Worm (Caenorhabditis elegans): ENCODE results near the gene ZK1251.3.

ZK1251.3 gene

DNA sequence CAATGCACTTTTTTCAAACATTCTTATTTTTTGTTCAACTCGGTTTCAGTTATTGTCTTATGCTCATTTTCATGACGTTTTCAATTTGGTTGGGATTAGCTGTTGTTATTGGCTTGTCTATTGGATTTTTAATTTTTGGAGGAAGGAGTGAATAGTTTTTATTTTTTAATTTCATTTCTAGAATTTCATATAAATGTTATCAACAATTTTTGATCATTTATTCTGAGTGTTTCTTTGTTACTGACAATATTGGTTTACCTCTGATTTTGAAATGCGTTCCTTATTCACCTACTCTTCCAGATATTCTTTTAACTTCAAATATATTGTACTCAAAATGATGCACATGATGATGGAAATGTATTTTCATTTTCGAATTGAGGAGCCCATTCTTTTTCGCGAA lies 29.4 kb upstream of the ZK1251.3 start, which contains the start of gene F58G6.7:
Gene F58G6.7 (plus strand): TSS at position 301 of the 400 bp plus-strand sequence.
- TF ChIP-seq nhr-21 (tag; optimal IDR thresholded peaks at IDR 0.05) (no peak), sem-4 (tag; optimal IDR thresholded peaks at IDR 0.05) (no peak), nhr-11 (tag; optimal IDR thresholded peaks at IDR 0.05) (no peak), blmp-1 (tag; optimal IDR thresholded peaks at IDR 0.05; ENCODE audit: insufficient read depth) (no peak), zag-1 (tag; optimal IDR thresholded peaks at IDR 0.05) (no peak), ztf-1 (GFP tag; conservative IDR thresholded peaks at IDR 0.05) (no peak), C34F6.9 (tag; optimal IDR thresholded peaks at IDR 0.05) (no peak)

DNA sequence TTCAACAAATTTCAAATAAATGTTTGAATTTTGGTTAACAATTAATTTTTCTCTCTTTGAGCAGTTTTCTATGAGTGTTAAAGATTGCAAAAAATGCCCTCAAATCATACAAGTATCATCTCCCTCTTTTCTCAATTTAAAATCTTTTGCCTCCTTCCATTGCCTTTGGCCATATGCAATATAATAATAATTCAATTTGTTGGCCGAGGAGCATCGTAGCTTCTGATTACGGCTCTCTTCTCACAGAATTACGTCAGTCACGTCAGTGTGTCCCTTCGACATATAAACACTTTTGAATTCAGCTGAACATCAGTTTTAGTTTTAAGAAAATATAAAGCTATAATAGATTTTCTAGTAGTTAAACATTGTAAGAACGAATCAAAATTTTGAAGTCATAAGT lies 27.9 kb upstream of the ZK1251.3 start:
- no peak for TF ChIP-seq nhr-10 (tag; optimal IDR thresholded peaks at IDR 0.05)
- no peak for TF ChIP-seq sem-4 (tag; optimal IDR thresholded peaks at IDR 0.05)
- no peak for TF ChIP-seq fos-1 (tag; optimal IDR thresholded peaks at IDR 0.05)
- no peak for TF ChIP-seq ztf-4 (tag; optimal IDR thresholded peaks at IDR 0.05)

DNA sequence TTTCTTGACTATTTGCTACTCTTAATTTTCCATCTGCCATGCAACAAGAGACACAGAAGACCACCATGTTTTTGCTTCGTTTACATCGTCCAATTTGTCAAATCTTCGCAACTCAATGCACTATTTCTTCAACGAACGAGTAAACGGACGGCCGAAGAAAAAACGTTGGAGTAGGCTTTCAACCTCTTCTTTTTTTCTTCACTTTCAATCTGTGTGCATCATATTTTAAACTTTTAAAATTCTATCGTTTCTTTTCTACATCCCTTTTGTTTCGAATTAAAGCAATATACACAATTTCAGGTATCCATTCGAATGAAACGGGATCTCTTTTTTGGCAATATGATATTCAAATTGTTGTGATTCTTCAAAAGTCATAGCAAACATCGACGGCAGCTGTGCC lies 25.7 kb upstream of the ZK1251.3 start, which contains the start of gene acc-1:
Gene acc-1 (plus strand): TSS at position 301 of the 400 bp plus-strand sequence.
- TF ChIP-seq nhr-21 (tag; optimal IDR thresholded peaks at IDR 0.05) (no peak), Y55F3AM.14 (GFP tag; optimal IDR thresholded peaks at IDR 0.05) (no peak), alr-1 (tag; optimal IDR thresholded peaks at IDR 0.05) (no peak), ZK546.5 (tag; optimal IDR thresholded peaks at IDR 0.05) (no peak), peb-1 (tag; optimal IDR thresholded peaks at IDR 0.05) (no peak), nhr-77 (tag; optimal IDR thresholded peaks at IDR 0.05) (no peak), unc-55 (GFP tag; optimal IDR thresholded peaks at IDR 0.05) (no peak), aly-2 (tag; optimal IDR thresholded peaks at IDR 0.05) (no peak), nhr-6 (tag; optimal IDR thresholded peaks at IDR 0.05) (no peak), ztf-1 (GFP tag; conservative IDR thresholded peaks at IDR 0.05) (no peak), lsy-2 (tag; optimal IDR thresholded peaks at IDR 0.05) (no peak), nhr-237 (tag; optimal IDR thresholded peaks at IDR 0.05) (no peak), mab-5 (tag; optimal IDR thresholded peaks at IDR 0.05) (no peak), sma-9 (GFP tag; optimal IDR thresholded peaks at IDR 0.05) (no peak), sma-9 (tag; optimal IDR thresholded peaks at IDR 0.05) (no peak), egl-27 (tag; optimal IDR thresholded peaks at IDR 0.05) (no peak), sma-3 (GFP tag; optimal IDR thresholded peaks at IDR 0.05) (no peak), sem-4 (tag; optimal IDR thresholded peaks at IDR 0.05) (no peak), skn-1 (tag; optimal IDR thresholded peaks at IDR 0.05) (no peak)

DNA sequence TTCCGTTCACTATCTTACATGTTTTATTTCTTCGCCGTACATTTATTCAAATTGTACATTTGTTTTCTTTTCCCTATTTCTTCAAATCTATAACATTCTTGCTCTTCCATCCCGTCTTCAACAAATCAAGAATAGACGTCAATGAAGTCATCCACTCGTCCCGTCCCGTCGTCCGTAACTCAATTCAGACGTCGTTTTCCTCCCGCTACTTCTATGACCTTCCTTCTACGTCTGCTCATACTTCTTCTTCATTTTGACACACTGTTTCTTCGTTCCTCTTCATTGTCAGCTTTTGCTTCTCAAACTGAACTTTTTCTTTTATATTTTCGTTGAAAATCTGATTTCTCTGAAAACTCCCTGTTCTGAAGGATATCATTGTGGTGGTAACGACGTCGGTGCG lies 23.5 kb upstream of the ZK1251.3 start:
- no peak for TF ChIP-seq F13H6.1 (tag; optimal IDR thresholded peaks at IDR 0.05)

DNA sequence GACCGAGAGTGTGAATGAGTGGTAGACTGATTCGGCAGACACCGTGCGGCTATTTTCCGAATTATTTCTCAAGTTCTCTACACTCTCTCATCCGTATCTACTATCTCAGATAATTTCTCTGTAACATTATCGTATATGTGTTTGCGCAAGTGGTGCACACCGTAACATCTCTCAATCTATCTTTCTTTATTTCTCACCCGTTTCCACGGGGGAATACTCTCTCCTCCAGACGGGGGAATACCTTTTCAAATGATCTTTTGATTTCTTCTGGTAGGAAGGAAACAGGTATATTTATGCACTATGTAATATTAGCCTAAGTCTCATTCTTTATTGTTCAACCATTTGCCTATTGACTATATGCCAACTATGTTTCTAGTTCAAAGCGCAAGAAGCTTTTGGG lies 16.4 kb upstream of the ZK1251.3 start:
- no peak for TF ChIP-seq R02D3.7 (tag; optimal IDR thresholded peaks at IDR 0.05)
- TF ChIP-seq nhr-6 (tag; optimal IDR thresholded peaks at IDR 0.05) = no peak
- TF ChIP-seq crh-2 (tag; optimal IDR thresholded peaks at IDR 0.05) = no peak
- TF ChIP-seq sma-9 (GFP tag; optimal IDR thresholded peaks at IDR 0.05) = peak; percentile 90
- no peak for TF ChIP-seq sma-9 (tag; optimal IDR thresholded peaks at IDR 0.05)
- TF ChIP-seq unc-55 (GFP tag; optimal IDR thresholded peaks at IDR 0.05) = no peak
- TF ChIP-seq sma-3 (GFP tag; optimal IDR thresholded peaks at IDR 0.05) = no peak
- TF ChIP-seq lin-11 (tag; optimal IDR thresholded peaks at IDR 0.05) = no peak
- no peak for TF ChIP-seq snpc-4 (tag; optimal IDR thresholded peaks at IDR 0.05)
- TF ChIP-seq peb-1 (tag; optimal IDR thresholded peaks at IDR 0.05) = no peak
- TF ChIP-seq lin-13 (GFP tag; optimal IDR thresholded peaks at IDR 0.05) = no peak
- TF ChIP-seq mdl-1 (tag; optimal IDR thresholded peaks at IDR 0.05) = no peak
- no peak for TF ChIP-seq nhr-237 (tag; optimal IDR thresholded peaks at IDR 0.05)
- TF ChIP-seq nhr-10 (tag; optimal IDR thresholded peaks at IDR 0.05) = no peak
- no peak for TF ChIP-seq nhr-11 (tag; optimal IDR thresholded peaks at IDR 0.05)
- peak; percentile 22 for TF ChIP-seq F13H6.1 (tag; optimal IDR thresholded peaks at IDR 0.05)

DNA sequence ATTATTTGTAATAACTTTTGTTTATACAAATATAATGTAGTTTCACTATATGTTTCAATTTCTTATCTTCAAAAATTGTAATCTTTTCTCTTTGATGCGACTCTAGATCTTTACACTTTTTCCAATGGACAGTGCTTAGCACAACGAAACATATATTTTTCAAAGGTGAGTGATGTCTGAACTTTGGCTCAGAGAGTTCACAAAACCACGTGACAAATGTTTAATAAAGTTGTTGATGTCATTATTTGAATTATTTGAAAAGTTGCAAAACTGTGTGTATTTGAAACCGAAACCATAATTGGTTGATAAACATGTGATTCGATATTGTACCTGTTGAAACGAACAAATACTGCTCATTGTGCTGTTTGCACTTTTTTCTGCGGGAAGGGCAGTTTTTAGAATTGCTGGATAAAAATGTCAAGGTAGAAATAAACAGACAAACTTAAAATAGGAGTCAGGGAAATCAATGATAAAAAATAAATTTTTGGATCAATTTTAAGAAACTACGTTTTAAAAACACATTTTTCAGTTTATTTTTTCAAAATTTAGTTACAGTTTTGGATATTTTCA lies 15.3 kb upstream of the ZK1251.3 start:
- peak; percentile 38 for TF ChIP-seq ztf-4 (tag; optimal IDR thresholded peaks at IDR 0.05)
- TF ChIP-seq skn-1 (tag; optimal IDR thresholded peaks at IDR 0.05) = no peak
- no peak for TF ChIP-seq R02D3.7 (tag; optimal IDR thresholded peaks at IDR 0.05)
- no peak for TF ChIP-seq ztf-1 (GFP tag; conservative IDR thresholded peaks at IDR 0.05)
- TF ChIP-seq crh-2 (tag; optimal IDR thresholded peaks at IDR 0.05) = peak; percentile 44
- TF ChIP-seq sma-9 (GFP tag; optimal IDR thresholded peaks at IDR 0.05) = peak; percentile 77
- no peak for TF ChIP-seq sma-9 (tag; optimal IDR thresholded peaks at IDR 0.05)
- no peak for TF ChIP-seq nhr-6 (tag; optimal IDR thresholded peaks at IDR 0.05)
- no peak for TF ChIP-seq gmeb-1 (tag; optimal IDR thresholded peaks at IDR 0.05)
- TF ChIP-seq mab-5 (tag; optimal IDR thresholded peaks at IDR 0.05) = no peak
- peak; percentile 3 for TF ChIP-seq nhr-129 (tag; optimal IDR thresholded peaks at IDR 0.05)
- TF ChIP-seq snpc-4 (tag; optimal IDR thresholded peaks at IDR 0.05) = no peak
- TF ChIP-seq fos-1 (tag; optimal IDR thresholded peaks at IDR 0.05) = no peak
- no peak for TF ChIP-seq peb-1 (tag; optimal IDR thresholded peaks at IDR 0.05)
- peak; percentile 59 for TF ChIP-seq F13H6.1 (tag; optimal IDR thresholded peaks at IDR 0.05)
- TF ChIP-seq unc-39 (tag; optimal IDR thresholded peaks at IDR 0.05) = no peak
- peak in 1 of 2 experiments; percentile 39 for TF ChIP-seq lsy-2 (tag; optimal IDR thresholded peaks at IDR 0.05)
- no peak for TF ChIP-seq elt-1 (tag; optimal IDR thresholded peaks at IDR 0.05)

All from whole organism, L2 larva.